Fruit fly (Drosophila melanogaster) Kc167 (cell line): Measurements from ENCODE around the gene nompC.

ENCODE experiments used
- Sin3A ChIP-seq: fragments of >200 bp; optimal IDR thresholded peaks from 2 replicates; lab custom pipeline; 2018; ENCODE audit warnings: missing external identifiers
- h ChIP-seq: fragments of >200 bp; optimal IDR thresholded peaks from 3 replicates; lab custom pipeline; 2018; ENCODE audit warnings: missing external identifiers
- insv ChIP-seq: fragments of >200 bp; optimal IDR thresholded peaks from 3 replicates; lab custom pipeline; 2018; ENCODE audit warnings: missing external identifiers
- psq ChIP-seq: fragments of >200 bp; optimal IDR thresholded peaks from 2 replicates; lab custom pipeline; 2017; ENCODE audit warnings: missing external identifiers
- ttk ChIP-seq: sonication (Bioruptor generic); optimal IDR thresholded peaks from 2 replicates; lab custom pipeline; 2017; ENCODE audit warnings: missing external identifiers

DNA sequence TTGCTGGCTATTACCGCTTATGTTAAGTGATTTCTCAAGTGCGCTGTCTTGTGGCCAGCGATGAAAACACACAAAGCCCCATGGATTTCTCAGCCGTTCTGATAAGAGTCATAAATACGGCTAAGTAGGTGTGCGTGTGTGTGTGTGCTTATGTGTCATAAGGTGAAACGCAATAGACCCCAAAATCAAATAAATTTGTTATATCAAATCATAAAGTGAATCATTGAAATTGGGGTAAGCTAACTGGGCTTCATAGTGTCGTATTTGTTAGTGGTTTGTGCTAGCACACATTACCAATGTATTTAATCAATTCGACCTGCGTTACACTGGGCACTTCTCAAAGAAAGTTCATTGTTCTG is 46.4 kb upstream of the nompC start:
- no peak for TF ChIP-seq psq (lab: Kevin White, UChicago)
- no peak for TF ChIP-seq h (lab: Kevin White, UChicago)
- no peak for TF ChIP-seq Sin3A (lab: Kevin White, UChicago)
- TF ChIP-seq ttk (lab: Kevin White, UChicago): no peak
- TF ChIP-seq insv (lab: Kevin White, UChicago): no peak
